Worm (Caenorhabditis elegans): ENCODE data around the gene C55C3.3.
A peak's percentile ranks its signal among the peaks of the same experiment; 100 is the strongest.

The C55C3.3 gene

DNA sequence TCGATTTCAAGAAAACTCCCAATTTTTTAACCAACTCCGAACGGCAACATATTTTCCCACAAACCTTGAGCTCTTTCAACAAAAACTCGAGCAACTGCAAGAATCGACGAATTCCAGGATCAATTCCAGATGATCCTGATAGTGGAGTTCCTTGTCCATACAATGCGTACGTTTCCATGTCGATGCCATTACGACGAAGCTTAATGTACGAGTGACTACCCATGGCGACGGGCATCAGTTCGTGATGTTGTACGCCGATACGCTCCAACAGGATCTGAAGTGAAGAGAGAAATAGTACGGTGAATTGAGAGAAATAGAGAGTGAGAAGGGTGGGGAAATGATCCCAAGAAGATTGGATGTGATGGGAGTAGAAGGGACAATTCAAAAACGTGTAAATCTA is 23.0 kb upstream of the C55C3.3 start:
- no peak for TF ChIP-seq nhr-237 (tag; optimal IDR thresholded peaks at IDR 0.05)
- no peak for TF ChIP-seq lsy-2 (tag; optimal IDR thresholded peaks at IDR 0.05)
- no peak for TF ChIP-seq nhr-2 (tag; optimal IDR thresholded peaks at IDR 0.05)
- no peak for TF ChIP-seq ztf-11 (tag; optimal IDR thresholded peaks at IDR 0.05)
- no peak for TF ChIP-seq ces-1 (GFP tag; optimal IDR thresholded peaks at IDR 0.05)
- TF ChIP-seq unc-120 (tag; optimal IDR thresholded peaks at IDR 0.05; ENCODE audit: poor library complexity, severe bottlenecking) = no peak

- TF ChIP-seq mep-1 (tag; optimal IDR thresholded peaks at IDR 0.05) = no peak
- TF ChIP-seq pha-4 (tag; optimal IDR thresholded peaks at IDR 0.05) = no peak
- no peak for TF ChIP-seq unc-39 (tag; optimal IDR thresholded peaks at IDR 0.05)
- TF ChIP-seq sptf-1 (tag; optimal IDR thresholded peaks at IDR 0.05) = no peak
- no peak for TF ChIP-seq ceh-83 (GFP tag; optimal IDR thresholded peaks at IDR 0.05)
- no peak for TF ChIP-seq ham-2 (GFP tag; optimal IDR thresholded peaks at IDR 0.05)
- no peak for TF ChIP-seq elt-3 (tag; optimal IDR thresholded peaks at IDR 0.05)
- TF ChIP-seq bed-3 (GFP tag; optimal IDR thresholded peaks at IDR 0.05) = no peak
- TF ChIP-seq lin-13 (tag; optimal IDR thresholded peaks at IDR 0.05) = no peak
- TF ChIP-seq elt-1 (tag; optimal IDR thresholded peaks at IDR 0.05; ENCODE audit: borderline replicate concordance, insufficient read depth) = no peak
- TF ChIP-seq drap-1 (GFP tag; optimal IDR thresholded peaks at IDR 0.05) = no peak
- no peak for TF ChIP-seq nhr-2 (tag; optimal IDR thresholded peaks at IDR 0.05)
- TF ChIP-seq sem-2 (GFP tag; optimal IDR thresholded peaks at IDR 0.05) = no peak
- no peak for TF ChIP-seq zip-8 (tag; optimal IDR thresholded peaks at IDR 0.05)
These were observed 22.2 kb upstream of the C55C3.3 start for ce11 chrIV:5662886-5663285.

DNA sequence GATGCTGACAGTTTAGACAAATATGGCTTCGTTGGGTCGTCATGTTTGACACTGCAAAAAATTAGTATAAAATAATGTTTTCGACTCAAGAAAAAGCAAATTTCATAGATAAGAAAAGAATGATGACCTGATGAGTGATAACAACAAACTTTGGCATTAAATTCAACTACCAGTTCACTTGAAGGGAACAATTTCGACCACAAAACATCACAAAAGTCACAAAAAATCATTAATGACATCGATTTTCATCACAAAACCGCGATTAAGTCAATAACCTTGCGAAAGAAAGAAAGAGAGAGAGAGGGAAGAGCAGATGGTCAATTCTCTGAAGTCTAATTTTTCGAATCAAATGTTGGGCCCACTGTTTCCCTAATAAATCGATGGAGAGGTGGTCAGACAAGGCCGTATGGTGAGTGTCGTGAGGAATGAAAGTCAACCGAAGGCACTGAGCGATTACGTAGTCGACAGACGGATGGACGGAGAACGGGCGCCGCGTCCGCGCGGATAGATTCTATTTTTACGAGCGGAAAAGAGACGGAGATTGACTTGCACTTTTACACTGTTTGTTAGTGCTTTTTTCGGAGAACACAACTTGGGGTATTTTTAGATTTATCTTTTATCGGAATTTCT is 20.6 kb upstream of the C55C3.3 start, which contains the start of gene bec-1:
bec-1 (minus strand) TSS at position 51 of the 630 bp plus-strand sequence.
- TF ChIP-seq cnd-1 (tag; optimal IDR thresholded peaks at IDR 0.05) = peak; percentile 22
- no peak for TF ChIP-seq mab-5 (tag; optimal IDR thresholded peaks at IDR 0.05)

DNA sequence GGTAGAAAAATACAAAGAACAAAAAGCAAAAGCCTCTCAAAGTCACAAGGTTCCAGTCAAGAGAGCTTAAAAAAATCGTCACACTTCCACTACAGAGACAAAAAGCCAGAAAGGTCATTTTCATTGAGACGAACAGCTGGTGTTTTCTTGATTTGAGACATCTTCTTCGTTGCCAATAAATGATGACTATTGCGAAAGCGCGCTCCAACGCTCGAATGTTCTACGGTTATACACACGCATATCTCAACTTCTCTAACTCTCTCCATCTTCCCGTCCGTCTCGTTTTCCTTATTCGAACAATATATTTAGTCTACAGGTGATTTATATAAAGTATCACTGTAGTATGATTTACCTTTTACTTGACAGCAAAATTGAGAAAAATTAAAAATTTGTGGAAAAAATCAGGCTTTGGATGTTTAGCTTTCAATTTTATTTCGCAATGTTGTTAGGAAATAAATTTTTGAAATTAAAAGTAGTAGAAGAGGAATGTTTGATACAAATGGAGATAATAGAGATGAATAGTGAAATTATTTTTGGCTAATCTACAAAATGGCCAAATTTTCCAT is 19.7 kb upstream of the C55C3.3 start:
- TF ChIP-seq ham-2 (GFP tag; optimal IDR thresholded peaks at IDR 0.05) = no peak
- peak; percentile 11 for TF ChIP-seq lsy-2 (tag; optimal IDR thresholded peaks at IDR 0.05)
- peak; percentile 61 for TF ChIP-seq cnd-1 (tag; optimal IDR thresholded peaks at IDR 0.05)
- TF ChIP-seq unc-62 (GFP tag; optimal IDR thresholded peaks at IDR 0.05) = peak; percentile 51
- no peak for TF ChIP-seq ceh-43 (GFP tag; optimal IDR thresholded peaks at IDR 0.05)
- peak; percentile 28 for TF ChIP-seq unc-120 (tag; optimal IDR thresholded peaks at IDR 0.05; ENCODE audit: poor library complexity, severe bottlenecking)
- TF ChIP-seq mep-1 (tag; optimal IDR thresholded peaks at IDR 0.05) = peak; percentile 3
- peak; percentile 4 for TF ChIP-seq nhr-237 (tag; optimal IDR thresholded peaks at IDR 0.05)
- peak; percentile 49 for TF ChIP-seq hlh-1 (tag; optimal IDR thresholded peaks at IDR 0.05)
- TF ChIP-seq ces-1 (GFP tag; optimal IDR thresholded peaks at IDR 0.05) = peak; percentile 30

ce11 chrIV:5666115-5667028 is 18.7 kb upstream of the C55C3.3 start:
- no peak for TF ChIP-seq blmp-1 (tag; optimal IDR thresholded peaks at IDR 0.05)
- no peak for TF ChIP-seq hlh-1 (tag; optimal IDR thresholded peaks at IDR 0.05)
- TF ChIP-seq nhr-2 (tag; optimal IDR thresholded peaks at IDR 0.05) = no peak
- TF ChIP-seq sem-2 (GFP tag; optimal IDR thresholded peaks at IDR 0.05) = no peak
- no peak for TF ChIP-seq unc-39 (tag; optimal IDR thresholded peaks at IDR 0.05)
- no peak for TF ChIP-seq bed-3 (GFP tag; optimal IDR thresholded peaks at IDR 0.05)
- TF ChIP-seq elt-3 (tag; optimal IDR thresholded peaks at IDR 0.05) = no peak
- no peak for TF ChIP-seq mab-5 (tag; optimal IDR thresholded peaks at IDR 0.05)
- no peak for TF ChIP-seq zip-8 (tag; optimal IDR thresholded peaks at IDR 0.05)
- TF ChIP-seq ceh-83 (GFP tag; optimal IDR thresholded peaks at IDR 0.05) = no peak
- TF ChIP-seq nhr-237 (tag; optimal IDR thresholded peaks at IDR 0.05) = no peak
- TF ChIP-seq sptf-1 (tag; optimal IDR thresholded peaks at IDR 0.05) = no peak
- TF ChIP-seq drap-1 (GFP tag; optimal IDR thresholded peaks at IDR 0.05) = no peak
- TF ChIP-seq pha-4 (tag; optimal IDR thresholded peaks at IDR 0.05) = no peak
- no peak for TF ChIP-seq lin-13 (tag; optimal IDR thresholded peaks at IDR 0.05)
- no peak for TF ChIP-seq ztf-11 (tag; optimal IDR thresholded peaks at IDR 0.05)

- TF ChIP-seq ces-1 (GFP tag; optimal IDR thresholded peaks at IDR 0.05) (no peak), pha-4 (tag; optimal IDR thresholded peaks at IDR 0.05) (peak; percentile 14), ztf-11 (tag; optimal IDR thresholded peaks at IDR 0.05) (no peak), mab-5 (tag; optimal IDR thresholded peaks at IDR 0.05) (no peak)
These were observed 17.9 kb upstream of the C55C3.3 start for ce11 chrIV:5667191-5667590.

Data from whole organism, mixed stage, embryonic.